Fruit fly (Drosophila melanogaster): ENCODE measurements around the gene gzl.

The gzl gene

dm6 chr3R:6373512-6374306, 9.0 kb upstream of the gzl start (continued):
- TF ChIP-seq CG16779 (GFP tag; IDR thresholded peaks at IDR 0.05) = no peak
- no peak for TF ChIP-seq oc (tag; optimal IDR thresholded peaks at IDR 0.05)
- peak; percentile 22 for TF ChIP-seq CG2202 (tag; optimal IDR thresholded peaks at IDR 0.05)
- no peak for TF ChIP-seq Lhr (GFP tag; optimal IDR thresholded peaks at IDR 0.05)
- no peak for TF ChIP-seq tll (GFP tag; optimal IDR thresholded peaks at IDR 0.05)
- peak; percentile 76 for TF ChIP-seq Atf6 (GFP tag; IDR thresholded peaks at IDR 0.05)
- no peak for TF ChIP-seq Hand (GFP tag; optimal IDR thresholded peaks at IDR 0.05)
- TF ChIP-seq zen2 (GFP tag; IDR thresholded peaks at IDR 0.05; ENCODE audit: partially characterized antibody) = no peak
- TF ChIP-seq slp2 (GFP tag; optimal IDR thresholded peaks at IDR 0.05) = no peak
- TF ChIP-seq dimm (GFP tag; IDR thresholded peaks at IDR 0.05) = no peak
- no peak for TF ChIP-seq jing (GFP tag; optimal IDR thresholded peaks at IDR 0.05)
- no peak for TF ChIP-seq Sox102F (GFP tag; optimal IDR thresholded peaks at IDR 0.05)
- TF ChIP-seq CG8924 (tag; optimal IDR thresholded peaks at IDR 0.05) = peak; percentile 65
- peak; percentile 63 for TF ChIP-seq CG2116 (GFP tag; optimal IDR thresholded peaks at IDR 0.05)
- no peak for TF ChIP-seq lola (GFP tag; optimal IDR thresholded peaks at IDR 0.05)
- peak; percentile 27 for TF ChIP-seq CG10462 (GFP tag; optimal IDR thresholded peaks at IDR 0.05)
- no peak for TF ChIP-seq ems (GFP tag; optimal IDR thresholded peaks at IDR 0.05)
- TF ChIP-seq ci (GFP tag; IDR thresholded peaks at IDR 0.05) = peak; percentile 57; the same call in 1 of the 3 replicates
- TF ChIP-seq lilli (GFP tag; optimal IDR thresholded peaks at IDR 0.05) = peak; percentile 52
- TF ChIP-seq CG2129 (GFP tag; IDR thresholded peaks at IDR 0.05; ENCODE audit: partially characterized antibody) = no peak
- peak; percentile 43; the same call in 1 of the 3 replicates for TF ChIP-seq CG34422 (GFP tag; IDR thresholded peaks at IDR 0.05)
- TF ChIP-seq CkIIα-i1 (GFP tag; IDR thresholded peaks at IDR 0.05) = no peak
- TF ChIP-seq CG8765 (GFP tag; IDR thresholded peaks at IDR 0.05) = no peak
- peak; percentile 39 for TF ChIP-seq bab2 (GFP tag; optimal IDR thresholded peaks at IDR 0.05)
- TF ChIP-seq CG32532 (GFP tag; IDR thresholded peaks at IDR 0.05) = peak; percentile 52; the same call in 1 of the 2 replicates
- no peak for TF ChIP-seq zfh1 (GFP tag; IDR thresholded peaks at IDR 0.05)
- TF ChIP-seq CG15073 (GFP tag; optimal IDR thresholded peaks at IDR 0.05) = no peak
- no peak for TF ChIP-seq Ssrp (tag; optimal IDR thresholded peaks at IDR 0.05)
- 0 out of 2 replicates have a peak, but pooled peaks have one; percentile 10 for TF ChIP-seq al (GFP tag; IDR thresholded peaks at IDR 0.05)
- TF ChIP-seq zfh2 (GFP tag; optimal IDR thresholded peaks at IDR 0.05) = no peak
- TF ChIP-seq CG5245 (GFP tag; optimal IDR thresholded peaks at IDR 0.05) = peak; percentile 22
- TF ChIP-seq dati (GFP tag; IDR thresholded peaks at IDR 0.05) = no peak
- TF ChIP-seq CG6791 (GFP tag; IDR thresholded peaks at IDR 0.05; ENCODE audit: partially characterized antibody) = no peak
- TF ChIP-seq pita (GFP tag; optimal IDR thresholded peaks at IDR 0.05) = no peak
- peak; percentile 27 for TF ChIP-seq Mes4 (GFP tag; optimal IDR thresholded peaks at IDR 0.05)
- TF ChIP-seq CoRest (tag; optimal IDR thresholded peaks at IDR 0.05) = peak; percentile 51
- peak; percentile 35 for TF ChIP-seq her (GFP tag; optimal IDR thresholded peaks at IDR 0.05)
- no peak for TF ChIP-seq H2.0 (GFP tag; IDR thresholded peaks at IDR 0.05)
- TF ChIP-seq CG2199 (GFP tag; IDR thresholded peaks at IDR 0.05) = no peak
- peak; percentile 57 for TF ChIP-seq CG2875 (GFP tag; optimal IDR thresholded peaks at IDR 0.05)
- TF ChIP-seq fd96Cb (tag; optimal IDR thresholded peaks at IDR 0.05) = no peak
- TF ChIP-seq slou (GFP tag; optimal IDR thresholded peaks at IDR 0.05) = no peak
- TF ChIP-seq CG13894 (tag; optimal IDR thresholded peaks at IDR 0.05) = peak; percentile 28
- TF ChIP-seq Nf-YA (GFP tag; IDR thresholded peaks at IDR 0.05) = no peak
- TF ChIP-seq toy (GFP tag; IDR thresholded peaks at IDR 0.05) = no peak
- 0 out of 2 replicates have a peak, but pooled peaks have one; percentile 4 for TF ChIP-seq CG31224 (GFP tag; IDR thresholded peaks at IDR 0.05)
- TF ChIP-seq Rfx (GFP tag; IDR thresholded peaks at IDR 0.05) = peak; percentile 77
- TF ChIP-seq nau (GFP tag; optimal IDR thresholded peaks at IDR 0.05) = no peak
- no peak for TF ChIP-seq knrl (GFP tag; IDR thresholded peaks at IDR 0.05; ENCODE audit: partially characterized antibody)
